Fruit fly (Drosophila melanogaster): ENCODE data around the gene cv.

dm6 chrX:5715455-5716227 is 25.8 kb downstream of the cv start:
- TF ChIP-seq CTCF (optimal IDR thresholded peaks at IDR 0.05): no peak
- no peak for TF ChIP-seq CG8478 (optimal IDR thresholded peaks at IDR 0.05)
